Worm (Caenorhabditis elegans) whole organism, L4/young adult: ENCODE results near the gene ugt-59.

Experiments
- dao-5 ChIP-seq: sonication (generic microtip); optimal IDR thresholded peaks from 2 replicates; lab custom pipeline; 2016; ENCODE audit warnings: missing genotype, missing genetic modification characterization, moderate library complexity, missing compliant biosample characterization
- him-1 ChIP-seq: sonication (generic microtip); optimal IDR thresholded peaks from 2 replicates; lab custom pipeline; 2016; ENCODE audit warnings: missing genotype, missing genetic modification reagents, missing genetic modification characterization, missing compliant biosample characterization

DNA sequence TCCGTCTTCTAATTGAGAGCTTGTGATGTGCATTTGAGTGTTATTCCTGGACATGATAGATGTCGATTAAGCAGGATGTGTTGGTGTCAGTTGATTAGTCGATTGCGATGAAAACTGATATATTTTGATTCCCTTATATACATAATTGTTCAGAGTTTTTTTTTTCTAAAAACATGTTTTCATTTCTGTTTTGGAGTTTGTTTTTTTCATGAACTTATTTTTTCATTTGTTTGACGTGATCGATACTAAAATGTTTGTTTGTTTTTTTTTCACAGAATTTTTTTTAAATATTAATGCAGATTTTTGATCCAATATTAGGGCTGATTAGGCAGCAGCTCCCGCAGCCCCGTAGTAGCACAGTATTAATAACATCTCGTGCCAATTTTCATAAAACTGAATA is 42.2 kb upstream of the ugt-59 start, which contains the start of gene R09E10.2:
- TF ChIP-seq dao-5 (tag; lab: Kevin White, UChicago) = no peak
- TF ChIP-seq him-1 (tag; lab: Kevin White, UChicago) = no peak
